Fruit fly (Drosophila melanogaster) whole organism: Measurements from ENCODE around the gene lectin-37Da.

Experiments used
- CG8478 ChIP-seq: fragments of >200 bp; optimal IDR thresholded peaks from 2 replicates; lab custom pipeline; 2018; ENCODE audit warnings: inconsistent platforms
- Dll ChIP-seq: fragments of >200 bp; optimal IDR thresholded peaks from 2 replicates; lab custom pipeline; 2017
- EcR ChIP-seq, 2 experiments: fragments of >200 bp; optimal IDR thresholded peaks; 2 replicates each; lab custom pipeline; 2017; ENCODE audit warnings: missing biosample characterization in 2 of 2, missing genetic modification characterization in 2 of 2, missing genetic modification reagents in 2 of 2
- pan ChIP-seq: fragments of >200 bp; optimal IDR thresholded peaks from 2 replicates; lab custom pipeline; 2017
- psq ChIP-seq: fragments of >200 bp; optimal IDR thresholded peaks from 2 replicates; lab custom pipeline; 2017
- usp ChIP-seq: fragments of >200 bp; optimal IDR thresholded peaks from 2 replicates; lab custom pipeline; 2017; ENCODE audit warnings: missing biosample characterization, missing genetic modification characterization, mixed read lengths

The lectin-37Da gene

DNA sequence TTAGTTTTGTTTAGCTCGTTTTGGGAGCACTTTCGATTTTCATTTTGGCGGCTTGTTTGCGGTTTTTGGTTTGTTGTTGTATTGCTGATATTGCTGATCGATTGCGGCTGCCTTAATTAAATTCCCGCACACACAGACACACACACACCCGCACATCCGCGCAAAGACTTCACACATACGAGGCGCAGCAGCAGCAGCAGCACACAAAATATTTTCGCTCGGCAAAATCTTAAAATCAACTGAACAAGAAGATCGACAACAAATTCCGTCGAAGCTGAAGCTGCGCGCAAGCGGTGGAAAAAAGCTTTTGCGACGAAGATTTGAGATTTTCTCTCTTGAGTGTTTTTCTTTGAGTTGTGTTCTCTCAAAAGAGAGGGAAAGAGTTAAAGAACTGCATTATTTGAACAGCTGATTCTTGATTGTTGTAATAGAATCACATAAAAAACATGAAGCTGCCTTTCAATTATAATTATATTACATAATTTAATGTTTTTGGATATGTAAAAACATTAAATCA, 3.8 kb upstream of the lectin-37Da start:
- TF ChIP-seq EcR (GFP tag; optimal IDR thresholded peaks at IDR 0.05; lab: Kevin White, UChicago) = no peak
- TF ChIP-seq CG8478 (lab: Kevin White, UChicago) = no peak
- TF ChIP-seq Dll (lab: Kevin White, UChicago) = no peak

- TF ChIP-seq psq (lab: Kevin White, UChicago) (no peak), Dll (lab: Kevin White, UChicago) (no peak), usp (no peak), CG8478 (lab: Kevin White, UChicago) (no peak), pan (no peak), EcR (GFP tag; optimal IDR thresholded peaks at IDR 0.05; lab: Kevin White, UChicago) (no peak)
Observed at dm6 chr2L:19415133-19415532, 3.0 kb upstream of the lectin-37Da start.

- TF ChIP-seq CG8478 (lab: Kevin White, UChicago) = no peak
- TF ChIP-seq usp = no peak
- TF ChIP-seq pan = no peak
- TF ChIP-seq EcR (GFP tag; optimal IDR thresholded peaks at IDR 0.05; lab: Kevin White, UChicago) = no peak
- TF ChIP-seq Dll (lab: Kevin White, UChicago) = no peak
Observed at dm6 chr2L:19415859-19416258, 2.3 kb upstream of the lectin-37Da start.

- TF ChIP-seq pan (no peak), psq (lab: Kevin White, UChicago) (no peak)
Observed at dm6 chr2L:19416602-19417497, 1.3 kb upstream of the lectin-37Da start, which contains the start of gene Lectin-galC1. Gene Lectin-galC1, plus strand, starts transcription at chr2L:19417447.

- TF ChIP-seq psq (lab: Kevin White, UChicago) (no peak), CG8478 (lab: Kevin White, UChicago) (no peak), pan (no peak), Dll (lab: Kevin White, UChicago) (no peak), EcR (GFP tag; optimal IDR thresholded peaks at IDR 0.05; lab: Kevin White, UChicago) (no peak), usp (no peak)
Observed at dm6 chr2L:19418872-19419271, 755 bp downstream of the lectin-37Da start, which contains the start of gene lectin-37Db. Gene lectin-37Db, plus strand, starts transcription at chr2L:19419075.

DNA sequence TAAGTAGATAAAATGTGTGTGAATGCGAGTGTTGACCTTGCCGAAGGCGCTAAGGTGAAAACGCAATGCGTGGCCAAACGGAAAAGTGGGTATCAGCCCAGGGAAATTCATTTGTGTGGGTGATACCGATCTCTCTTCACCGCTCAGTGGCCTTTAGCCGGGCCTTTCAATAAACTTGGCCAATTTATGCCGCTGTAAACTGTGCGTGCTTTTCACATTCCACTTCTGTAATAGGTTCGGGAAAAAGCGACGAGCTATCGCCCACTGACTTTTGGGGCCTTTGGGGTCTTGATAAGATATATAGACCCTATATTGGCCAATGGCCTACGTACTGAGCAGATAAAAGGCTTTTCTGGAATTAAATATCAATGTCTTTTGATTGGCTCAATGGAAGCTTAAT, 3.5 kb downstream of the lectin-37Da start:
- TF ChIP-seq CG8478 (lab: Kevin White, UChicago) = no peak
- no peak for TF ChIP-seq EcR (GFP tag; optimal IDR thresholded peaks at IDR 0.05; lab: Kevin White, UChicago)
- TF ChIP-seq psq (lab: Kevin White, UChicago) = no peak
- TF ChIP-seq pan = no peak
- TF ChIP-seq Dll (lab: Kevin White, UChicago) = no peak

dm6 chr2L:19422642-19423041, 4.5 kb downstream of the lectin-37Da start:
- TF ChIP-seq Dll (lab: Kevin White, UChicago) = no peak
- TF ChIP-seq usp = no peak
- TF ChIP-seq EcR (GFP tag; optimal IDR thresholded peaks at IDR 0.05; lab: Kevin White, UChicago) = no peak
- TF ChIP-seq pan = no peak
- TF ChIP-seq CG8478 (lab: Kevin White, UChicago) = no peak

DNA sequence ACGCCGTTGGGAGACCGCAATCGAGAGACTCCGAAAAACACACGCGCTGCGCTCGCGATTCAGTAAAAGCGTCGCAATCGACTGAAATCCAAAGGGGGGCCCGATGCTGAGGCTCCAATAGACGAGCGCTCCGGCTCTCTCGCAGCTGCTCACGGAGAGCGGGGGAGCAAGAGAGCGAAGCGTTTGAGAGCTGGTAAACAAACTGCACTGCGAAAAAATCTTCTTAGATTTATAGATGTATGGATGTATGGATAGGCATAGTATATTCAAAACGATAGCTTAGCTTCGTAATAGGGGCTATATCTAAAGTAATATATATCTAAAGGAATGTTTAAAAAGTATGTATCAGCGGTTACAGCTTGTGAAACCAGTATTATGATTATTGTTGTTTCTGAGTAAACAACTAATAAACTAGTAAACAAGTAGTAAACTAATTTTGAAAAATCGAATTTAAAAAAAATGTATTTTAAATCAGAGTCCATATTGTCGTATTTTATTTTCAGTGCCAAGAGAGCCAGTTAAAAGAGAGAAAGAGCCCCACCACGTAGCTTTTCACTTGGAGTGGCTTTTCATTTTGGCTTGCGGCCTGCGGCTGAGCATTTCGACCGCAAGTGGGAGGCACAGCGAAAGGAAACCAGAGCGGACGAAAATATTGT, 5.5 kb downstream of the lectin-37Da start, which contains the start of the genes Alp12 and CG13085:
Alp12 (plus strand) TSS at position 584 of the 656 bp plus-strand sequence.
CG13085 (plus strand) TSS at position 584 of the 656 bp plus-strand sequence.
- no peak for TF ChIP-seq EcR (GFP tag; optimal IDR thresholded peaks at IDR 0.05; lab: Kevin White, UChicago)
- TF ChIP-seq psq (lab: Kevin White, UChicago) = no peak
- TF ChIP-seq usp = no peak
- TF ChIP-seq CG8478 (lab: Kevin White, UChicago) = no peak
- TF ChIP-seq Dll (lab: Kevin White, UChicago) = no peak
- no peak for TF ChIP-seq pan

- TF ChIP-seq pan (no peak), EcR (GFP tag; optimal IDR thresholded peaks at IDR 0.05; lab: Kevin White, UChicago) (no peak), usp (no peak), psq (lab: Kevin White, UChicago) (no peak), CG8478 (lab: Kevin White, UChicago) (no peak), Dll (lab: Kevin White, UChicago) (no peak)
Observed at dm6 chr2L:19424307-19424902, 6.3 kb downstream of the lectin-37Da start.

dm6 chr2L:19425105-19425504, 7.0 kb downstream of the lectin-37Da start:
- TF ChIP-seq usp (no peak), EcR (GFP tag; optimal IDR thresholded peaks at IDR 0.05; lab: Kevin White, UChicago) (no peak), pan (no peak), CG8478 (lab: Kevin White, UChicago) (no peak), psq (lab: Kevin White, UChicago) (no peak), Dll (lab: Kevin White, UChicago) (no peak)

- TF ChIP-seq pan = peak; percentile 53
- no peak for TF ChIP-seq usp
Observed at dm6 chr2L:19425765-19426329, 7.7 kb downstream of the lectin-37Da start.
